Fruit fly (Drosophila melanogaster): ENCODE results near the gene Top2.

Gene Top2

dm6 chr2L:19463405-19463804, 10.1 kb upstream of the Top2 start (continued):
- TF ChIP-seq CG7368 (GFP tag; optimal IDR thresholded peaks at IDR 0.05) (no peak), achi (GFP tag; optimal IDR thresholded peaks at IDR 0.05) (no peak), dac (GFP tag; optimal IDR thresholded peaks at IDR 0.05) (no peak), Lpt (GFP tag; optimal IDR thresholded peaks at IDR 0.05) (no peak), CG6276 (GFP tag; optimal IDR thresholded peaks at IDR 0.05) (peak; percentile 52), CG3032 (tag; optimal IDR thresholded peaks at IDR 0.05) (peak; percentile 10), Eip75B (GFP tag; optimal IDR thresholded peaks at IDR 0.05) (no peak), CG32006 (GFP tag; optimal IDR thresholded peaks at IDR 0.05) (peak; percentile 75), CG4318 (GFP tag; optimal IDR thresholded peaks at IDR 0.05) (peak; percentile 58), dsx (GFP tag; optimal IDR thresholded peaks at IDR 0.05; ENCODE audit: poor library complexity, severe bottlenecking) (no peak), CG16779 (tag; optimal IDR thresholded peaks at IDR 0.05) (no peak), Hr38 (GFP tag; optimal IDR thresholded peaks at IDR 0.05) (no peak), salr (GFP tag; optimal IDR thresholded peaks at IDR 0.05) (peak in 1 of 2 experiments; percentile 36), cyc (GFP tag; optimal IDR thresholded peaks at IDR 0.05) (no peak), Ets21C (GFP tag; optimal IDR thresholded peaks at IDR 0.05) (no peak), Sox14 (GFP tag; optimal IDR thresholded peaks at IDR 0.05) (peak; percentile 0), CG6163 (GFP tag; IDR thresholded peaks at IDR 0.05) (no peak), svp (GFP tag) (peak; percentile 48), CG8632 (GFP tag; optimal IDR thresholded peaks at IDR 0.05) (no peak), CG8319 (GFP tag; optimal IDR thresholded peaks at IDR 0.05) (no peak)

dm6 chr2L:19462898-19463297, 9.6 kb upstream of the Top2 start:
- TF ChIP-seq fkh (GFP tag; optimal IDR thresholded peaks at IDR 0.05) (no peak), CG4318 (GFP tag; optimal IDR thresholded peaks at IDR 0.05) (no peak), CG31627 (GFP tag; optimal IDR thresholded peaks at IDR 0.05) (no peak), CG1621 (tag; optimal IDR thresholded peaks at IDR 0.05) (no peak), CG16779 (tag; optimal IDR thresholded peaks at IDR 0.05) (no peak), CG6808 (GFP tag; optimal IDR thresholded peaks at IDR 0.05) (no peak), Ets21C (GFP tag; optimal IDR thresholded peaks at IDR 0.05) (no peak), CG6163 (GFP tag; IDR thresholded peaks at IDR 0.05) (no peak), Eip78C (GFP tag) (no peak), Eip75B (GFP tag; optimal IDR thresholded peaks at IDR 0.05) (no peak)

- TF ChIP-seq Lpt (GFP tag; optimal IDR thresholded peaks at IDR 0.05) (no peak), fkh (GFP tag; optimal IDR thresholded peaks at IDR 0.05) (no peak), svp (GFP tag) (peak; percentile 5)
Measured at dm6 chr2L:19459404-19459803, 6.1 kb upstream of the Top2 start.

dm6 chr2L:19457890-19458580, 4.7 kb upstream of the Top2 start:
- TF ChIP-seq CG11294 (GFP tag; IDR thresholded peaks at IDR 0.05) (no peak), Ets21C (GFP tag; optimal IDR thresholded peaks at IDR 0.05) (no peak), Hr39 (GFP tag; optimal IDR thresholded peaks at IDR 0.05) (no peak), pdm3 (GFP tag; optimal IDR thresholded peaks at IDR 0.05) (no peak), Smox (GFP tag; optimal IDR thresholded peaks at IDR 0.05) (no peak), CG8319 (GFP tag; optimal IDR thresholded peaks at IDR 0.05) (no peak), lz (GFP tag; optimal IDR thresholded peaks at IDR 0.05) (no peak), ss (GFP tag; optimal IDR thresholded peaks at IDR 0.05) (no peak), Lpt (GFP tag; optimal IDR thresholded peaks at IDR 0.05) (no peak), achi (GFP tag; optimal IDR thresholded peaks at IDR 0.05) (no peak), fd59A (GFP tag; optimal IDR thresholded peaks at IDR 0.05) (no peak), CG6792 (GFP tag; optimal IDR thresholded peaks at IDR 0.05) (no peak), CG6854 (GFP tag; optimal IDR thresholded peaks at IDR 0.05) (no peak), CG7368 (GFP tag; optimal IDR thresholded peaks at IDR 0.05) (no peak), Sox102F (GFP tag; optimal IDR thresholded peaks at IDR 0.05) (no peak), CG6276 (GFP tag; optimal IDR thresholded peaks at IDR 0.05) (no peak), CG15336 (GFP tag; IDR thresholded peaks at IDR 0.05) (no peak), Ets96B (tag; optimal IDR thresholded peaks at IDR 0.05) (no peak)

Data from whole organism, prepupa.